Worm (Caenorhabditis elegans) whole organism, L1 larva: ENCODE data around the gene dcap-2.

ENCODE experiments used
- aly-2 ChIP-seq: fragments of 150-350 bp; optimal IDR thresholded peaks from 2 replicates; lab custom pipeline; 2014; ENCODE audit warnings: missing biosample characterization, missing genetic modification characterization
- fkh-10 ChIP-seq: sonication (generic microtip); optimal IDR thresholded peaks from 2 replicates; lab custom pipeline; 2017; ENCODE audit warnings: missing biosample characterization, missing genetic modification reagents, missing genetic modification characterization

- TF ChIP-seq aly-2 (tag; lab: Kevin White, UChicago) (no peak), fkh-10 (GFP tag; lab: Kevin White, UChicago) (no peak)
Observed at ce11 chrIV:13502806-13503363, 18.8 kb downstream of the dcap-2 start, which contains the start of gene tbc-9.
